Worm (Caenorhabditis elegans) whole organism, L1 larva: Measurements from ENCODE around the gene cdh-10.

Experiments used
- alr-1 ChIP-seq: fragments of 200-800 bp; sonication (Bioruptor generic); optimal IDR thresholded peaks from 2 replicates; lab custom pipeline; 2018; ENCODE audit warnings: borderline replicate concordance, mild to moderate bottlenecking, missing genetic modification characterization, missing compliant biosample characterization
- blmp-1 ChIP-seq: fragments of 150-350 bp; optimal IDR thresholded peaks from 2 replicates; lab custom pipeline; 2014; ENCODE audit warnings: missing biosample characterization, missing genetic modification characterization
- ceh-63 ChIP-seq: fragments of 200-800 bp; sonication (Bioruptor generic); optimal IDR thresholded peaks from 2 replicates; lab custom pipeline; 2018; ENCODE audit warnings: mild to moderate bottlenecking, missing genetic modification characterization, missing compliant biosample characterization
- ceh-8 ChIP-seq: fragments of 200-800 bp; sonication (Bioruptor generic); optimal IDR thresholded peaks from 2 replicates; lab custom pipeline; 2018; ENCODE audit warnings: mild to moderate bottlenecking, missing genetic modification characterization, moderate library complexity, missing compliant biosample characterization
- ceh-82 ChIP-seq, 3 experiments: fragments of 150-350 bp in 1 of 3; sonication (generic microtip) in 2 of 3; optimal IDR thresholded peaks; 2 replicates each; lab custom pipeline; 2014 to 2017; ENCODE audit warnings: missing biosample characterization in 3 of 3, missing genetic modification characterization in 3 of 3
- ceh-90 ChIP-seq: sonication (generic microtip); optimal IDR thresholded peaks from 2 replicates; lab custom pipeline; 2016; ENCODE audit warnings: missing genetic modification characterization, missing compliant biosample characterization
- ces-1 ChIP-seq: fragments of 150-350 bp; optimal IDR thresholded peaks from 2 replicates; lab custom pipeline; 2014; ENCODE audit warnings: missing biosample characterization, missing genetic modification reagents, missing genetic modification characterization
- dsc-1 ChIP-seq: sonication (generic microtip); optimal IDR thresholded peaks from 2 replicates; lab custom pipeline; 2016; ENCODE audit warnings: mild to moderate bottlenecking, missing genetic modification characterization, missing compliant biosample characterization
- egl-13 ChIP-seq: sonication (generic microtip); optimal IDR thresholded peaks from 2 replicates; lab custom pipeline; 2016; ENCODE audit warnings: missing genotype, missing genetic modification reagents, missing genetic modification characterization, missing compliant biosample characterization
- elt-2 ChIP-seq: sonication (generic microtip); optimal IDR thresholded peaks from 2 replicates; lab custom pipeline; 2016; ENCODE audit warnings: missing genetic modification characterization, mild to moderate bottlenecking, inconsistent platforms, missing compliant biosample characterization, missing genetic modification reagents
- fkh-4 ChIP-seq: sonication (generic microtip); optimal IDR thresholded peaks from 2 replicates; lab custom pipeline; 2016; ENCODE audit warnings: missing compliant biosample characterization, missing genetic modification characterization, borderline replicate concordance
- fkh-8 ChIP-seq: sonication (generic microtip); optimal IDR thresholded peaks from 2 replicates; lab custom pipeline; 2016; ENCODE audit warnings: mild to moderate bottlenecking, missing genetic modification characterization, missing compliant biosample characterization
- grh-1 ChIP-seq: fragments of 200-800 bp; sonication (Bioruptor generic); IDR thresholded peaks from 2 replicates; pipeline ENCODE4 v1.3.6; 2022; ENCODE audit warnings: missing genetic modification reagents, missing genetic modification characterization, missing compliant biosample characterization
- hlh-17 ChIP-seq: fragments of 200-800 bp; sonication (Bioruptor generic); optimal IDR thresholded peaks from 2 replicates; lab custom pipeline; 2018; ENCODE audit warnings: missing genetic modification characterization, mild to moderate bottlenecking, missing compliant biosample characterization, moderate library complexity, borderline replicate concordance
- jun-1 ChIP-seq: fragments of 150-350 bp; optimal IDR thresholded peaks from 2 replicates; lab custom pipeline; 2014; ENCODE audit warnings: missing biosample characterization, missing genetic modification reagents, missing genetic modification characterization
- lin-35 ChIP-seq, 2 experiments: fragments of 150-350 bp; optimal IDR thresholded peaks; 2 replicates each; lab custom pipeline; 2014; ENCODE audit warnings: missing biosample characterization in 2 of 2, missing genetic modification characterization in 2 of 2, missing genetic modification reagents in 2 of 2
- mab-9 ChIP-seq: fragments of 200-800 bp; sonication (Bioruptor generic); IDR thresholded peaks from 2 replicates; pipeline ENCODE4 v1.3.6; 2022; ENCODE audit warnings: missing genetic modification reagents, missing genetic modification characterization, missing compliant biosample characterization
- mdl-1 ChIP-seq, 2 experiments: fragments of 150-350 bp; optimal IDR thresholded peaks; 2 replicates each; lab custom pipeline; 2014 to 2017; ENCODE audit warnings: missing biosample characterization in 2 of 2, missing genetic modification characterization in 2 of 2, inconsistent platforms in 1 of 2
- mep-1 ChIP-seq: fragments of 150-350 bp; optimal IDR thresholded peaks from 2 replicates; lab custom pipeline; 2014; ENCODE audit warnings: missing biosample characterization, missing genetic modification characterization
- nhr-11 ChIP-seq: fragments of 150-350 bp; optimal IDR thresholded peaks from 2 replicates; lab custom pipeline; 2014; ENCODE audit warnings: missing biosample characterization, missing genetic modification characterization
- nhr-19 ChIP-seq: fragments of 200-800 bp; sonication (Bioruptor generic); conservative IDR thresholded peaks from 2 replicates; pipeline ENCODE4 v1.3.6; 2022; ENCODE audit warnings: missing genetic modification characterization, missing compliant biosample characterization
- nhr-20 ChIP-seq: sonication (generic microtip); optimal IDR thresholded peaks from 2 replicates; lab custom pipeline; 2016; ENCODE audit warnings: mild to moderate bottlenecking, missing genetic modification characterization, missing compliant biosample characterization
- nhr-237 ChIP-seq: fragments of 150-350 bp; optimal IDR thresholded peaks from 2 replicates; lab custom pipeline; 2014; ENCODE audit warnings: missing biosample characterization, missing genetic modification characterization
- nhr-47 ChIP-seq: sonication (generic microtip); optimal IDR thresholded peaks from 2 replicates; lab custom pipeline; 2016; ENCODE audit warnings: mild to moderate bottlenecking, missing genetic modification characterization, moderate library complexity, missing compliant biosample characterization
- nhr-71 ChIP-seq: sonication (generic microtip); optimal IDR thresholded peaks from 2 replicates; lab custom pipeline; 2016; ENCODE audit warnings: mild to moderate bottlenecking, missing genetic modification characterization, moderate library complexity, missing compliant biosample characterization
- nhr-76 ChIP-seq: sonication (generic microtip); optimal IDR thresholded peaks from 2 replicates; lab custom pipeline; 2017; ENCODE audit warnings: missing biosample characterization, missing genetic modification characterization
- nhr-84 ChIP-seq: sonication (generic microtip); optimal IDR thresholded peaks from 2 replicates; lab custom pipeline; 2017; ENCODE audit warnings: missing biosample characterization, missing genetic modification characterization
- rnt-1 ChIP-seq: sonication (generic microtip); optimal IDR thresholded peaks from 2 replicates; lab custom pipeline; 2016; ENCODE audit warnings: mild to moderate bottlenecking, missing genetic modification characterization, moderate library complexity, missing compliant biosample characterization
- snpc-4 ChIP-seq: fragments of 150-350 bp; optimal IDR thresholded peaks from 2 replicates; lab custom pipeline; 2014; ENCODE audit warnings: missing biosample characterization, missing genetic modification characterization
- sox-4 ChIP-seq: sonication (generic microtip); optimal IDR thresholded peaks from 2 replicates; lab custom pipeline; 2016; ENCODE audit warnings: missing genetic modification characterization, missing compliant biosample characterization
- sptf-1 ChIP-seq: fragments of 150-350 bp; optimal IDR thresholded peaks from 2 replicates; lab custom pipeline; 2014; ENCODE audit warnings: missing biosample characterization, missing genetic modification characterization
- tbx-2 ChIP-seq: sonication (generic microtip); optimal IDR thresholded peaks from 2 replicates; lab custom pipeline; 2016; ENCODE audit warnings: missing genetic modification characterization, missing compliant biosample characterization
- tlp-1 ChIP-seq: fragments of 150-350 bp; optimal IDR thresholded peaks from 2 replicates; lab custom pipeline; 2014; ENCODE audit warnings: missing biosample characterization, missing genetic modification characterization
- unc-130 ChIP-seq: fragments of 150-350 bp; optimal IDR thresholded peaks from 2 replicates; lab custom pipeline; 2017; ENCODE audit warnings: missing biosample characterization, missing genetic modification characterization, inconsistent platforms
- unc-62 ChIP-seq: fragments of 150-350 bp; optimal IDR thresholded peaks from 2 replicates; lab custom pipeline; 2014; ENCODE audit warnings: missing biosample characterization, missing genetic modification reagents, missing genetic modification characterization
- unc-98 ChIP-seq: fragments of 200-800 bp; sonication (Bioruptor generic); IDR thresholded peaks from 2 replicates; pipeline ENCODE4 v1.3.6; 2022; ENCODE audit warnings: missing genetic modification characterization, missing compliant biosample characterization
- vab-15 ChIP-seq: sonication (generic microtip); optimal IDR thresholded peaks from 2 replicates; lab custom pipeline; 2017; ENCODE audit warnings: missing genotype, mild to moderate bottlenecking, missing genetic modification characterization, missing compliant biosample characterization
- xbp-1 ChIP-seq: sonication (generic microtip); optimal IDR thresholded peaks from 2 replicates; lab custom pipeline; 2016; ENCODE audit warnings: missing genetic modification characterization, missing compliant biosample characterization
- zag-1 ChIP-seq: fragments of 150-350 bp; optimal IDR thresholded peaks from 2 replicates; lab custom pipeline; 2014; ENCODE audit warnings: missing biosample characterization, missing genetic modification characterization
- ztf-11 ChIP-seq, 2 experiments: sonication (generic microtip); optimal IDR thresholded peaks; 2 replicates each; lab custom pipeline; 2016 to 2017; ENCODE audit warnings: missing genetic modification characterization in 2 of 2, missing biosample characterization in 1 of 2, missing compliant biosample characterization in 1 of 2
- ztf-4 ChIP-seq: fragments of 150-350 bp; optimal IDR thresholded peaks from 2 replicates; lab custom pipeline; 2014; ENCODE audit warnings: missing biosample characterization, missing genetic modification characterization

Gene cdh-10

DNA sequence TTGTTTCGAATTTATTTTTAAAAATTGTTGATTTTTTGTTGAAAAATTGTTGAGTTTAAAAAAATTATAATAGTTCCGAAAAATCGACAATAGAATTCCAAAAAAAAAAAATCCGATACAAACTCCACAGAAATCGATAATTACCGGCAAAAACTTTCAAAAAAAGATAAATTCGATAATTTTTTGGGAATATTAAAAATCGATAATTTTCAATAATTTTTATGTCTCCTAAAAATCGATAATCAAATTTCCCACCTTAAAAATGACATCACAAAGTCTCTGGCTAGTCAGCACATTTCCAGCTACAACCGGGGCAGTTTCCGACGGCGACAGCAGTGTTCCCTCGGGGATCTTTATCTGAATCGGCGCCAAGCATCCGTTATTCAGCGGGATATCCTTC is 62.5 kb downstream of the cdh-10 start:
- TF ChIP-seq unc-98 (GFP tag; lab: Robert Waterston, UW) (no peak), egl-13 (tag; lab: Kevin White, UChicago) (no peak), vab-15 (tag; lab: Kevin White, UChicago) (no peak), lin-35 (GFP tag; optimal IDR thresholded peaks at IDR 0.05; lab: Kevin White, UChicago) (no peak), ztf-11 (tag; optimal IDR thresholded peaks at IDR 0.05; lab: Kevin White, UChicago) (no peak), blmp-1 (tag; lab: Kevin White, UChicago) (no peak), ztf-4 (tag; lab: Kevin White, UChicago) (no peak), ces-1 (no peak)
- TF ChIP-seq, all 84 proteins: peak for 0

- TF ChIP-seq hlh-17 (GFP tag; lab: Kevin White, UChicago) (no peak), nhr-19 (no peak), ceh-63 (no peak), unc-62 (GFP tag; lab: Kevin White, UChicago) (no peak), unc-98 (GFP tag; lab: Robert Waterston, UW) (no peak), sptf-1 (tag; lab: Kevin White, UChicago) (no peak), ceh-82 (tag; optimal IDR thresholded peaks at IDR 0.05; lab: Kevin White, UChicago) (no peak), mab-9 (GFP tag; lab: Robert Waterston, UW) (no peak), ceh-8 (GFP tag; lab: Kevin White, UChicago) (no peak), jun-1 (tag; lab: Kevin White, UChicago) (no peak), zag-1 (tag; lab: Kevin White, UChicago) (no peak), ceh-90 (no peak), nhr-237 (no peak), egl-13 (tag; lab: Kevin White, UChicago) (no peak), mdl-1 (tag; optimal IDR thresholded peaks at IDR 0.05; lab: Kevin White, UChicago) (no peak), nhr-11 (tag; lab: Kevin White, UChicago) (no peak), blmp-1 (tag; lab: Kevin White, UChicago) (no peak)
Measured at ce11 chrIV:2399420-2399819, 63.7 kb downstream of the cdh-10 start, which contains the start of gene Y38F2AR.10. Gene Y38F2AR.10, minus strand, starts transcription at chrIV:2399520.

DNA sequence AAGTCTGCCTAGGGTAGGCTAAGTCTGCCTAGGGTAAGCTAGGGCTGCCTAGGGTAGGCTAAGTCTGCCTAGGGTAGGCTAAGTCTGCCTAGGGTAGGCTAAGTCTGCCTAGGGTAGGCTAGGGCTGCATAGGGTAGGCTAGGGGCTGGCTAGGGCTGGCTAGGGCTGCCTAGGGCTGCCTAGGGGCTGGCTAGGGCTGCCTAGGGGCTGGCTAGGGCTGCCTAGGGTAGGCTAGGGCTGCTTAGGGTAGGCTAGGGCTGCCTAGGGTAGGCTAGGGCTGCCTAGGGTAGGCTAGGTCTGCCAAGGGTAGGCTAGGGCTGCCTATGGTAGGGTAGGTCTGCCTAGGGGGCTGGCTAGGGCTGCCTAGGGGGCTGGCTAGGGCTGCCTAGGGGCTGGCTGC is 64.9 kb downstream of the cdh-10 start:
- no peak for TF ChIP-seq tbx-2
- TF ChIP-seq nhr-76 (tag; lab: Kevin White, UChicago): no peak
- no peak for TF ChIP-seq tlp-1
- TF ChIP-seq unc-98 (GFP tag; lab: Robert Waterston, UW): no peak
- TF ChIP-seq grh-1 (GFP tag; lab: Robert Waterston, UW): no peak
- TF ChIP-seq snpc-4 (tag; lab: Kevin White, UChicago): no peak
- no peak for TF ChIP-seq unc-130 (tag; lab: Kevin White, UChicago)
- no peak for TF ChIP-seq alr-1 (tag; lab: Kevin White, UChicago)

DNA sequence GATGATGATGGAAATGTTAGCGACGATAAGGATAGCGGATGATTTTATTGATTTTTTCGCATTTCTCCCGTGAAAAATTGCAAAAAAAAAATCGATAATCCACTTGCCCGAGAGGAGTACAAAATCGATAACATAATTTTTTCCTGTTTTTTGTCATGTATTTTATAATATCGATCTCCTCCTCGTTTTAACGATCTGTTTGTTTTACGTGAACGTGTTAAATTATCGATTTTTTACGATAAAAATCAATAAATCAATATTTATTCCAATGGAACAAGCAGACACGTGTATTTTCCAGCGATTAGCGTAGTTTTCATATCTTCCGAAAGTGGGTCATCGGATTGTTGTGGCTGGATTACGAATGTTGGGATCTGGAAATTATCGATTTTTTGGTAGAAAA is 67.2 kb downstream of the cdh-10 start:
- TF ChIP-seq nhr-20 (tag; lab: Kevin White, UChicago): no peak
- TF ChIP-seq nhr-47 (tag; lab: Kevin White, UChicago): no peak
- TF ChIP-seq ztf-4 (tag; lab: Kevin White, UChicago): no peak
- no peak for TF ChIP-seq xbp-1 (tag; lab: Kevin White, UChicago)
- no peak for TF ChIP-seq snpc-4 (tag; lab: Kevin White, UChicago)
- TF ChIP-seq nhr-71 (tag; lab: Kevin White, UChicago): no peak
- TF ChIP-seq, all 84 proteins: peak for 0

ce11 chrIV:2393023-2393422 is 70.1 kb downstream of the cdh-10 start:
- TF ChIP-seq unc-98 (GFP tag; lab: Robert Waterston, UW) (no peak), mab-9 (GFP tag; lab: Robert Waterston, UW) (no peak), elt-2 (tag; lab: Kevin White, UChicago) (no peak), nhr-84 (tag; lab: Kevin White, UChicago) (no peak), vab-15 (tag; lab: Kevin White, UChicago) (no peak), fkh-8 (tag; lab: Kevin White, UChicago) (no peak), unc-62 (GFP tag; lab: Kevin White, UChicago) (no peak), dsc-1 (tag; lab: Kevin White, UChicago) (no peak), fkh-4 (no peak), unc-130 (tag; lab: Kevin White, UChicago) (no peak), ztf-4 (tag; lab: Kevin White, UChicago) (no peak), jun-1 (tag; lab: Kevin White, UChicago) (no peak), egl-13 (tag; lab: Kevin White, UChicago) (no peak), zag-1 (tag; lab: Kevin White, UChicago) (no peak), blmp-1 (tag; lab: Kevin White, UChicago) (no peak), sox-4 (no peak), mep-1 (tag; lab: Kevin White, UChicago) (no peak), nhr-47 (tag; lab: Kevin White, UChicago) (no peak), rnt-1 (no peak)
